Worm (Caenorhabditis elegans): ENCODE measurements around the gene JC8.16.
A peak's percentile ranks its signal among the peaks of the same experiment; 100 is the strongest.

JC8.16 gene

DNA sequence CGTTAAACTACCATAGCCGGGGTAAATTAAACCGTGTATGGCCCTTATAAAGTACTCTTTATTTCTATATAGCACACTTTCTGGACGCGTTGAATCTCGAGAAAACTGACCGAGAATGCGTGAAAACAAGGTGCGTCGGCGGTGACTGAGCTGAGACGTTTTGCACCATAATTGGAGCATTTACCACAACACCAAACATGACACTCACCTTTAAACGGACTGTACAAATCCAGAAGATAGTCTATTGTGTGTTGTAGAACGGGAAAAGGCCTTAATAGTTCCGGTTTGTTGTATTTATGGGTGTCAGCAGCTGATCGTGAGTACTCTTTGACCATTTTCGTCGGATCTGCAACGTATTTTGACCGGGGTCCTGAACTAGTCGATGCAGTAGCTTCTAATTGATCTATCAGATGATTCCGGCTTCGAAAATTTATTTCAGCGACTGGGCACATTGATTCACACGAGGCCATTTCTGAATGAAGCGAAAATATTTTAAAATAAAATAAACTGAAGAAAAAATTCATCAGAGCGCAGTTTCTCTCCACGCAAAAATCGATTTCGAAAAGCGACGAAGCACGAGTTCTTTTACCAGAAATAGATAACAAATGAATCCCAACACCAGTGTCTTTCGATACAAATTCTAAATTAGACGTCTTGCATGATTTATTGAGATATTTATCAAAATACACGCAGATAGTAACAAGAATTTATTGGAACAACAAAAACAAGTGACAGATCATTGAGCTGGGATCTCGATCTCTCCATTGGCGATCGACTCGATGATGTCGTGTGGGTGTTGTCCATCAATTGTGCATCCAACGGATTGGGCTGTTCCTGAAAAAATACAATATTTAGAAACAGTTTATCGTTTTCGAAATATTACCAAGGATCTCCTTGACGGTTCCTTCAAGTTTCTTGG lies 19.8 kb upstream of the JC8.16 start, which contains the start of gene tag-115 (continued):
- TF ChIP-seq tlp-1 (tag; optimal IDR thresholded peaks at IDR 0.05) (no peak), mdl-1 (tag; optimal IDR thresholded peaks at IDR 0.05) (no peak), F16B12.6 (tag; optimal IDR thresholded peaks at IDR 0.05) (no peak), fkh-4 (tag; optimal IDR thresholded peaks at IDR 0.05; ENCODE audit: borderline replicate concordance) (no peak), zip-4 (GFP tag; optimal IDR thresholded peaks at IDR 0.05) (no peak), nhr-47 (tag; optimal IDR thresholded peaks at IDR 0.05) (peak; percentile 37), ztf-11 (tag; optimal IDR thresholded peaks at IDR 0.05) (no peak), sox-4 (tag; optimal IDR thresholded peaks at IDR 0.05) (no peak), nhr-71 (tag; optimal IDR thresholded peaks at IDR 0.05) (peak; percentile 43), snu-23 (GFP tag; optimal IDR thresholded peaks at IDR 0.05) (no peak), sup-37 (GFP tag; optimal IDR thresholded peaks at IDR 0.05) (no peak), mab-9 (GFP tag; IDR thresholded peaks at IDR 0.05) (no peak), jun-1 (tag; optimal IDR thresholded peaks at IDR 0.05) (no peak), unc-62 (GFP tag; optimal IDR thresholded peaks at IDR 0.05) (no peak)

DNA sequence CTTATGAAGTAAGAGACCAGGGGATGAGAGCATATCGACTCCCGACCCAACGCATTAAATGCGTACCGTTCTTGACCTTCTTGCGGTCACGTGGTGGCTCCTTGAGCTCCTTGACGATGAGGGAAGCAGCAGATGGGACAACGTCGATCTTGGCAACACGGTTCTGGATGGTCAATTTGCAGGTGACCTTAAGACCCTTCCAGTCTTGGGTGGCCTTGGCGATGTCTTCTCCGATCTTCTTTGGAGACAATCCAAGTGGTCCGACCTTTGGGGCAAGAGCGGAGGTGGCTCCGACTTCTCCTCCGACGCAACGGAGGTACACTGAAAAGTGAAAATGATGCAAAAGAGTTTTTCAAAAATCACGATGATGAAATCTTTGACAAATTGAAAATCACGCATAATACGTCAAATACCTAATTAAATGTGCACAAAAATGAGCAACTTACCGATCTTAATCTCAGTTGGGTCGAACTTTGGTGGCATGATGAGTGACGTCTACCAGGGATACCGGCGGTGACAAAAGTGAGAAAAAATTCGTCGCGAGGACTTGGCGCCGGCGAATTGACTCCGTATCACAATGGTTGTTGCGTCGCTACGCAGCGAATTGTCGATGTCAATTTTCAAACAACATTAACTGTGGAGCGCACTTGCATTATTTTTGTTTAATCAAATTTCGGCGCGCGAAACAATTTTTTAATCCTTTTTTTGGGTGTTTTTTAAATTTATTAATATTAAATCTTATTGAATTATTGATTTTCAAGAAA lies 18.7 kb upstream of the JC8.16 start, which contains the start of gene rpl-12:
rpl-12 (minus strand) TSS at position 574 of the 764 bp plus-strand sequence.
- TF ChIP-seq nhr-71 (tag; optimal IDR thresholded peaks at IDR 0.05) (peak; percentile 100), C04F5.9 (tag; optimal IDR thresholded peaks at IDR 0.05) (peak; percentile 97), aha-1 (tag; optimal IDR thresholded peaks at IDR 0.05) (peak; percentile 86), lin-14 (GFP tag; optimal IDR thresholded peaks at IDR 0.05) (peak; percentile 99), nhr-47 (tag; optimal IDR thresholded peaks at IDR 0.05) (peak; percentile 99), egl-27 (tag; optimal IDR thresholded peaks at IDR 0.05) (peak; percentile 72 to 87), sptf-1 (tag; optimal IDR thresholded peaks at IDR 0.05) (no peak), nhr-12 (tag; optimal IDR thresholded peaks at IDR 0.05) (peak; percentile 35), egl-13 (tag; optimal IDR thresholded peaks at IDR 0.05) (peak; percentile 97), nhr-84 (tag; optimal IDR thresholded peaks at IDR 0.05) (peak; percentile 67), skn-1 (tag; optimal IDR thresholded peaks at IDR 0.05) (peak; percentile 96), aly-2 (tag; optimal IDR thresholded peaks at IDR 0.05) (peak; percentile 93), vab-15 (tag; optimal IDR thresholded peaks at IDR 0.05) (peak; percentile 97), hlh-4 (tag; optimal IDR thresholded peaks at IDR 0.05) (no peak), hpl-2 (GFP tag; optimal IDR thresholded peaks at IDR 0.05) (peak; percentile 93), rnt-1 (tag; optimal IDR thresholded peaks at IDR 0.05) (peak; percentile 98), ama-1 (optimal IDR thresholded peaks at IDR 0.05) (peak; percentile 68), tlp-1 (tag; optimal IDR thresholded peaks at IDR 0.05) (no peak), lin-39 (tag; optimal IDR thresholded peaks at IDR 0.05) (peak; percentile 99), jun-1 (tag; optimal IDR thresholded peaks at IDR 0.05) (peak; percentile 98), lin-13 (GFP tag; optimal IDR thresholded peaks at IDR 0.05) (peak; percentile 99), unc-130 (tag; optimal IDR thresholded peaks at IDR 0.05) (peak; percentile 100), unc-30 (tag; optimal IDR thresholded peaks at IDR 0.05) (no peak), fos-1 (tag; optimal IDR thresholded peaks at IDR 0.05) (peak; percentile 97), xbp-1 (tag; optimal IDR thresholded peaks at IDR 0.05) (peak; percentile 99), nhr-19 (GFP tag; conservative IDR thresholded peaks at IDR 0.05) (peak; percentile 99), Y116A8C.19 (tag; optimal IDR thresholded peaks at IDR 0.05; ENCODE audit: borderline replicate concordance) (peak; percentile 25), ztf-11 (tag; optimal IDR thresholded peaks at IDR 0.05) (peak in 1 of 2 experiments; percentile 96), fkh-10 (GFP tag; optimal IDR thresholded peaks at IDR 0.05) (peak; percentile 99), C34B4.2 (tag; optimal IDR thresholded peaks at IDR 0.05) (peak; percentile 82), ceh-90 (tag; optimal IDR thresholded peaks at IDR 0.05) (peak; percentile 71), nhr-20 (tag; optimal IDR thresholded peaks at IDR 0.05) (peak; percentile 99), pax-3 (tag; optimal IDR thresholded peaks at IDR 0.05) (peak; percentile 98), zag-1 (tag; optimal IDR thresholded peaks at IDR 0.05) (peak; percentile 94), lin-35 (GFP tag; optimal IDR thresholded peaks at IDR 0.05) (peak; percentile 98 to 99), snpc-4 (tag; optimal IDR thresholded peaks at IDR 0.05) (peak; percentile 92), ets-5 (GFP tag; IDR thresholded peaks at IDR 0.05) (0 out of 2 replicates have a peak, but pooled peaks have one; percentile 78), ceh-88 (GFP tag; IDR thresholded peaks at IDR 0.05) (peak; percentile 97), snu-23 (GFP tag; optimal IDR thresholded peaks at IDR 0.05) (peak; percentile 100)

Measured in whole organism, L1 larva.